Fruit fly (Drosophila melanogaster) whole organism, embryonic: ENCODE data around the gene CG15923.

Experiments
- ATbp ChIP-seq: fragments of 200-800 bp; sonication (Bioruptor generic); optimal IDR thresholded peaks from 2 replicates; lab custom pipeline; 2017; ENCODE audit warnings: missing biosample characterization, mild to moderate bottlenecking, missing genetic modification characterization, missing genetic modification reagents
- B-H2 ChIP-seq: fragments of 200-800 bp; sonication (Bioruptor generic); optimal IDR thresholded peaks from 2 replicates; lab custom pipeline; 2018; ENCODE audit warnings: missing biosample characterization, mild to moderate bottlenecking, missing genetic modification characterization
- CG10274 ChIP-seq: fragments of 200-800 bp; sonication (Bioruptor generic); optimal IDR thresholded peaks from 3 replicates; lab custom pipeline; 2017; ENCODE audit warnings: missing biosample characterization, mild to moderate bottlenecking, missing genetic modification characterization
- CG10462 ChIP-seq: fragments of 200-800 bp; sonication (Bioruptor generic); optimal IDR thresholded peaks from 2 replicates; lab custom pipeline; 2016; ENCODE audit warnings: missing biosample characterization, missing genetic modification characterization
- CG10565 ChIP-seq: fragments of 200-800 bp; sonication (Bioruptor generic); optimal IDR thresholded peaks from 3 replicates; lab custom pipeline; 2016; ENCODE audit warnings: missing biosample characterization, mild to moderate bottlenecking, missing genetic modification characterization
- CG11247 ChIP-seq: fragments of 200-800 bp; sonication (Bioruptor generic); IDR thresholded peaks from 2 replicates; pipeline ENCODE4 v1.3.6; 2022; ENCODE audit warnings: missing biosample characterization, missing genetic modification characterization
- CG11504 ChIP-seq: fragments of 200-800 bp; sonication (Bioruptor generic); optimal IDR thresholded peaks from 3 replicates; lab custom pipeline; 2019; ENCODE audit warnings: missing biosample characterization, mild to moderate bottlenecking, missing genetic modification characterization, moderate library complexity
- CG12219 ChIP-seq: fragments of 200-800 bp; sonication (Bioruptor generic); optimal IDR thresholded peaks from 3 replicates; lab custom pipeline; 2018; ENCODE audit warnings: missing biosample characterization, mild to moderate bottlenecking, missing genetic modification characterization
- CG13296 ChIP-seq: fragments of 200-800 bp; sonication (Bioruptor generic); optimal IDR thresholded peaks from 3 replicates; lab custom pipeline; 2018; ENCODE audit warnings: missing biosample characterization, mild to moderate bottlenecking, missing genetic modification characterization
- CG14667 ChIP-seq: fragments of 200-800 bp; sonication (Bioruptor generic); IDR thresholded peaks from 2 replicates; pipeline ENCODE4 v1.3.6; 2022; ENCODE audit warnings: missing biosample characterization, missing genetic modification characterization
- CG15011 ChIP-seq: fragments of 200-800 bp; sonication (Bioruptor generic); optimal IDR thresholded peaks from 3 replicates; lab custom pipeline; 2018; ENCODE audit warnings: missing biosample characterization, mild to moderate bottlenecking, missing genetic modification characterization
- CG18619 ChIP-seq: fragments of 200-800 bp; sonication (Bioruptor generic); optimal IDR thresholded peaks from 3 replicates; lab custom pipeline; 2017; ENCODE audit warnings: missing biosample characterization, mild to moderate bottlenecking, missing genetic modification characterization
- CG2199 ChIP-seq: fragments of 200-800 bp; sonication (Bioruptor generic); IDR thresholded peaks from 3 replicates; pipeline ENCODE4 v1.3.6; 2022; ENCODE audit warnings: missing biosample characterization, missing genetic modification characterization
- CG2202 ChIP-seq: fragments of 200-800 bp; sonication (Bioruptor generic); optimal IDR thresholded peaks from 2 replicates; lab custom pipeline; 2018; ENCODE audit warnings: missing biosample characterization, mild to moderate bottlenecking, missing genetic modification characterization
- CG3281 ChIP-seq: fragments of 200-800 bp; sonication (Bioruptor generic); optimal IDR thresholded peaks from 3 replicates; lab custom pipeline; 2017; ENCODE audit warnings: missing biosample characterization, mild to moderate bottlenecking, missing genetic modification characterization
- CG33213 ChIP-seq: fragments of 200-800 bp; sonication (Bioruptor generic); optimal IDR thresholded peaks from 3 replicates; lab custom pipeline; 2016; ENCODE audit warnings: missing biosample characterization, missing genetic modification characterization
- CG34224 ChIP-seq: fragments of 200-800 bp; sonication (Bioruptor generic); IDR thresholded peaks from 3 replicates; pipeline ENCODE4 v1.3.6; 2022; ENCODE audit warnings: missing biosample characterization, missing genetic modification characterization; ENCODE audit not compliant: partially characterized antibody
- CG34422 ChIP-seq: fragments of 200-800 bp; sonication (Bioruptor generic); IDR thresholded peaks from 3 replicates; pipeline ENCODE4 v1.3.6; 2022; ENCODE audit warnings: missing biosample characterization, missing genetic modification characterization
- CG42726 ChIP-seq: fragments of 200-800 bp; sonication (Bioruptor generic); IDR thresholded peaks from 2 replicates; pipeline ENCODE4 v1.3.6; 2022; ENCODE audit warnings: missing biosample characterization, missing genetic modification characterization; ENCODE audit not compliant: partially characterized antibody
- CG6689 ChIP-seq: fragments of 200-800 bp; sonication (Bioruptor generic); IDR thresholded peaks from 2 replicates; pipeline ENCODE4 v1.3.6; 2022; ENCODE audit warnings: missing biosample characterization, missing genetic modification characterization
- CG8290 ChIP-seq, 3 experiments: fragments of 200-800 bp; sonication (Bioruptor generic); optimal IDR thresholded peaks; 2 replicates each; lab custom pipeline; 2016 to 2019; ENCODE audit warnings: missing biosample characterization in 3 of 3, missing genetic modification characterization in 3 of 3, mild to moderate bottlenecking in 2 of 3, moderate library complexity in 1 of 3
- CG8765 ChIP-seq: fragments of 200-800 bp; sonication (Bioruptor generic); IDR thresholded peaks from 2 replicates; pipeline ENCODE4 v1.3.6; 2022; ENCODE audit warnings: missing biosample characterization, missing genetic modification characterization
- Dbx ChIP-seq: fragments of 200-800 bp; sonication (Bioruptor generic); IDR thresholded peaks from 3 replicates; pipeline ENCODE4 v1.3.6; 2022; ENCODE audit warnings: missing biosample characterization, missing genetic modification characterization
- Dek ChIP-seq: fragments of 200-800 bp; sonication (Bioruptor generic); optimal IDR thresholded peaks from 3 replicates; lab custom pipeline; 2019; ENCODE audit warnings: missing biosample characterization, mild to moderate bottlenecking, missing genetic modification characterization, moderate library complexity
- Ets97D ChIP-seq: fragments of 200-800 bp; sonication (Bioruptor generic); optimal IDR thresholded peaks from 3 replicates; lab custom pipeline; 2016; ENCODE audit warnings: missing biosample characterization, missing genetic modification characterization
- NC2α ChIP-seq: fragments of 200-800 bp; sonication (Bioruptor generic); optimal IDR thresholded peaks from 2 replicates; lab custom pipeline; 2016; ENCODE audit warnings: missing biosample characterization, missing genetic modification characterization
- Oli ChIP-seq: fragments of 200-800 bp; sonication (Bioruptor generic); optimal IDR thresholded peaks from 2 replicates; lab custom pipeline; 2018; ENCODE audit warnings: missing biosample characterization, mild to moderate bottlenecking, missing genetic modification characterization, moderate library complexity
- Ptx1 ChIP-seq: fragments of 200-800 bp; sonication (Bioruptor generic); IDR thresholded peaks from 2 replicates; pipeline ENCODE4 v1.3.6; 2022; ENCODE audit warnings: missing biosample characterization, missing genetic modification characterization
- Sox100B ChIP-seq: fragments of 200-800 bp; sonication (Bioruptor generic); optimal IDR thresholded peaks from 3 replicates; lab custom pipeline; 2018; ENCODE audit warnings: missing biosample characterization, mild to moderate bottlenecking, missing genetic modification characterization
- amos ChIP-seq: fragments of 200-800 bp; sonication (Bioruptor generic); IDR thresholded peaks from 2 replicates; pipeline ENCODE4 v1.3.6; 2022; ENCODE audit warnings: missing biosample characterization, missing genetic modification characterization; ENCODE audit not compliant: partially characterized antibody
- bab2 ChIP-seq: fragments of 200-800 bp; sonication (Bioruptor generic); optimal IDR thresholded peaks from 2 replicates; lab custom pipeline; 2016; ENCODE audit warnings: missing biosample characterization, missing genetic modification characterization
- bigmax ChIP-seq: fragments of 200-800 bp; sonication (Bioruptor generic); optimal IDR thresholded peaks from 2 replicates; lab custom pipeline; 2018; ENCODE audit warnings: missing biosample characterization, mild to moderate bottlenecking, missing genetic modification characterization
- chm ChIP-seq: fragments of 200-800 bp; sonication (Bioruptor generic); IDR thresholded peaks from 2 replicates; pipeline ENCODE4 v1.3.6; 2022; ENCODE audit warnings: missing biosample characterization, missing genetic modification characterization
- corto ChIP-seq: fragments of 200-800 bp; sonication (Bioruptor generic); optimal IDR thresholded peaks from 2 replicates; lab custom pipeline; 2016; ENCODE audit warnings: missing biosample characterization, mild to moderate bottlenecking, missing genetic modification characterization, moderate library complexity
- eyg ChIP-seq: fragments of 200-800 bp; sonication (Bioruptor generic); optimal IDR thresholded peaks from 3 replicates; lab custom pipeline; 2016; ENCODE audit warnings: missing biosample characterization, missing genetic modification characterization
- fd64A ChIP-seq: fragments of 200-800 bp; sonication (Bioruptor generic); optimal IDR thresholded peaks from 3 replicates; lab custom pipeline; 2018; ENCODE audit warnings: missing biosample characterization, mild to moderate bottlenecking, missing genetic modification characterization
- gfzf ChIP-seq: fragments of 200-800 bp; sonication (Bioruptor generic); optimal IDR thresholded peaks from 2 replicates; lab custom pipeline; 2016; ENCODE audit warnings: missing biosample characterization, mild to moderate bottlenecking, missing genetic modification characterization, moderate library complexity
- gsb-n ChIP-seq: fragments of 200-800 bp; sonication (Bioruptor generic); optimal IDR thresholded peaks from 3 replicates; lab custom pipeline; 2018; ENCODE audit warnings: missing biosample characterization, mild to moderate bottlenecking, missing genetic modification characterization
- lilli ChIP-seq: fragments of 200-800 bp; sonication (Bioruptor generic); optimal IDR thresholded peaks from 3 replicates; lab custom pipeline; 2016; ENCODE audit warnings: missing biosample characterization, missing genetic modification characterization
- nerfin-2 ChIP-seq: fragments of 200-800 bp; sonication (Bioruptor generic); IDR thresholded peaks from 2 replicates; pipeline ENCODE4 v1.3.6; 2022; ENCODE audit warnings: missing biosample characterization, missing genetic modification characterization; ENCODE audit not compliant: partially characterized antibody
- pfk ChIP-seq: fragments of 200-800 bp; sonication (Bioruptor generic); optimal IDR thresholded peaks from 2 replicates; lab custom pipeline; 2018; ENCODE audit warnings: missing biosample characterization, mild to moderate bottlenecking, missing genetic modification characterization, moderate library complexity
- pita ChIP-seq: fragments of 200-800 bp; sonication (Bioruptor generic); optimal IDR thresholded peaks from 2 replicates; lab custom pipeline; 2017; ENCODE audit warnings: missing biosample characterization, mild to moderate bottlenecking, missing genetic modification characterization
- pnt ChIP-seq: fragments of 200-800 bp; sonication (Bioruptor generic); optimal IDR thresholded peaks from 3 replicates; lab custom pipeline; 2016; ENCODE audit warnings: missing biosample characterization, missing genetic modification characterization
- sima ChIP-seq: fragments of 200-800 bp; sonication (Bioruptor generic); optimal IDR thresholded peaks from 2 replicates; lab custom pipeline; 2016; ENCODE audit warnings: missing biosample characterization, missing genetic modification characterization
- ssp ChIP-seq: fragments of 200-800 bp; sonication (Bioruptor generic); IDR thresholded peaks from 2 replicates; pipeline ENCODE4 v1.3.6; 2022; ENCODE audit warnings: missing biosample characterization, missing genetic modification characterization
- tgo ChIP-seq: fragments of 200-800 bp; sonication (Bioruptor generic); IDR thresholded peaks from 3 replicates; pipeline ENCODE4 v1.3.6; 2022; ENCODE audit warnings: missing biosample characterization, missing genetic modification characterization
- trem ChIP-seq: fragments of 200-800 bp; optimal IDR thresholded peaks from 3 replicates; lab custom pipeline; 2019; ENCODE audit warnings: missing biosample characterization, mild to moderate bottlenecking, missing genetic modification characterization, moderate library complexity
- ttk ChIP-seq: fragments of 200-800 bp; sonication (Bioruptor generic); IDR thresholded peaks from 2 replicates; pipeline ENCODE4 v2.1.2; 2022; ENCODE audit warnings: missing biosample characterization, missing genetic modification characterization
- vfl ChIP-seq: fragments of 200-800 bp; sonication (Bioruptor generic); optimal IDR thresholded peaks from 2 replicates; lab custom pipeline; 2016; ENCODE audit warnings: missing biosample characterization, missing genetic modification characterization
- zen2 ChIP-seq: fragments of 200-800 bp; sonication (Bioruptor generic); IDR thresholded peaks from 3 replicates; pipeline ENCODE4 v1.3.6; 2022; ENCODE audit warnings: missing biosample characterization, missing genetic modification characterization; ENCODE audit not compliant: partially characterized antibody

The CG15923 gene

DNA sequence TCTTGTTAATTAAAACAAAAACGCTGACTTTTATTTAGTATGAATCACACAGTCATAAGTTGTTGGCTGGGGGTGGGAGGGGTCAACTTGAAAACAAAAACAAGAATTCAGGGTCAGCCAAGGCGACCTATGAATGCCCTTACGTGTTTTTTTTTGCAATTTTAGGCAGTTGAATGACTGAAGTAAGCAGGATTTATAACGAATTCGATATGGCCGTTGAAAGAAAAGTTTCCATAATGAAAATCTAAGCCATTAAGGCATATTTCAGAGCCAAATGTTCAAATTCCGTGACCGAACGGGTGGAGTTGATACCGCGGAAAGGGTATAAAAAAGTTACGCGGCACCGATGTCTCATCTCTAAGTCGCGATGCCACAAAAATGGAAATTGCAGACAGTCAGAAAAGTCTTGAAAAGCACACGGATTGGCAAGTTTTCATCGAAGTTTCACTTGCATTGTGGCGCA, 17.3 kb upstream of the CG15923 start (continued):
- TF ChIP-seq CG12219 (GFP tag; lab: Kevin White, UChicago): no peak
- no peak for TF ChIP-seq CG3281
- no peak for TF ChIP-seq CG8290 (GFP tag; optimal IDR thresholded peaks at IDR 0.05; lab: Kevin White, UChicago)
- no peak for TF ChIP-seq CG8290 (tag; optimal IDR thresholded peaks at IDR 0.05; lab: Kevin White, UChicago)
- TF ChIP-seq tgo (GFP tag; lab: Robert Waterston, UW): peak; percentile 66
- peak; percentile 50 for TF ChIP-seq NC2α (GFP tag; lab: Kevin White, UChicago)
- no peak for TF ChIP-seq gfzf (GFP tag; lab: Kevin White, UChicago)
- TF ChIP-seq trem (tag; lab: Kevin White, UChicago): no peak
- no peak for TF ChIP-seq pfk (GFP tag; lab: Kevin White, UChicago)
- TF ChIP-seq CG2199 (GFP tag; lab: Robert Waterston, UW): peak; percentile 29; the same call in 1 of the 3 replicates
- peak; percentile 59; the same call in 1 of the 2 replicates for TF ChIP-seq CG6689 (GFP tag; lab: Robert Waterston, UW)
- peak; percentile 64 for TF ChIP-seq bab2 (GFP tag; lab: Kevin White, UChicago)
- TF ChIP-seq Ets97D (GFP tag; lab: Kevin White, UChicago): peak; percentile 25
- peak; percentile 33 for TF ChIP-seq CG33213
- peak; percentile 32 for TF ChIP-seq CG10462 (GFP tag; lab: Kevin White, UChicago)
- peak; percentile 72 for TF ChIP-seq Ptx1 (GFP tag; lab: Robert Waterston, UW)
- TF ChIP-seq vfl: peak; percentile 25
- peak; percentile 28; the same call in 1 of the 2 replicates for TF ChIP-seq CG14667
- TF ChIP-seq gsb-n (tag; lab: Kevin White, UChicago): no peak
- no peak for TF ChIP-seq nerfin-2 (GFP tag; lab: Robert Waterston, UW)
- TF ChIP-seq corto (GFP tag; lab: Kevin White, UChicago): no peak
- TF ChIP-seq CG11504: no peak
- TF ChIP-seq CG18619 (GFP tag; lab: Kevin White, UChicago): no peak
- no peak for TF ChIP-seq Dek (tag; lab: Kevin White, UChicago)
- TF ChIP-seq CG11247 (GFP tag; lab: Robert Waterston, UW): peak; percentile 59
- TF ChIP-seq ATbp (GFP tag; lab: Kevin White, UChicago): peak; percentile 65
- peak; percentile 95 for TF ChIP-seq CG10274
- TF ChIP-seq fd64A (GFP tag; lab: Kevin White, UChicago): no peak
- peak; percentile 79 for TF ChIP-seq lilli (GFP tag; lab: Kevin White, UChicago)
- no peak for TF ChIP-seq Sox100B
- TF ChIP-seq CG10565 (GFP tag; lab: Kevin White, UChicago): no peak
- TF ChIP-seq CG13296: no peak
- no peak for TF ChIP-seq B-H2 (GFP tag; lab: Kevin White, UChicago)
- no peak for TF ChIP-seq amos
- peak; percentile 13 for TF ChIP-seq sima
- peak; percentile 46; the same call in 1 of the 2 replicates for TF ChIP-seq chm (GFP tag; lab: Robert Waterston, UW)
- no peak for TF ChIP-seq zen2 (GFP tag; lab: Robert Waterston, UW)
- no peak for TF ChIP-seq bigmax (GFP tag; lab: Kevin White, UChicago)
- no peak for TF ChIP-seq CG42726 (GFP tag; lab: Robert Waterston, UW)
- TF ChIP-seq CG2202 (tag; lab: Kevin White, UChicago): peak; percentile 32
- TF ChIP-seq CG34224: no peak
- TF ChIP-seq ssp (GFP tag; lab: Robert Waterston, UW): 0 out of 2 replicates have a peak, but pooled peaks have one; percentile 9
- peak; percentile 44 for TF ChIP-seq pnt (GFP tag; lab: Kevin White, UChicago)
- TF ChIP-seq CG34422: peak; percentile 87
- TF ChIP-seq pita: no peak
- TF ChIP-seq CG15011 (GFP tag; lab: Kevin White, UChicago): no peak
- no peak for TF ChIP-seq CG8765 (GFP tag; lab: Robert Waterston, UW)
- TF ChIP-seq Oli (tag; lab: Kevin White, UChicago): no peak
- TF ChIP-seq Dbx (GFP tag; lab: Robert Waterston, UW): 0 out of 3 replicates have a peak, but pooled peaks have one; percentile 29
- TF ChIP-seq eyg (GFP tag; lab: Kevin White, UChicago): peak; percentile 30
- TF ChIP-seq ttk (GFP tag; lab: Robert Waterston, UW): peak; percentile 53
